Fruit fly (Drosophila melanogaster) whole organism, embryonic: ENCODE measurements around the gene lectin-29Ca.

Experiments used
- CG10267 ChIP-seq: fragments of 200-800 bp; sonication (Bioruptor generic); optimal IDR thresholded peaks from 2 replicates; lab custom pipeline; 2018; ENCODE audit warnings: missing biosample characterization, mild to moderate bottlenecking, missing genetic modification characterization, moderate library complexity
- CG10321 ChIP-seq: fragments of 200-800 bp; sonication (Bioruptor generic); IDR thresholded peaks from 2 replicates; pipeline ENCODE4 v1.3.6; 2022; ENCODE audit warnings: missing biosample characterization, missing genetic modification characterization
- CG10431 ChIP-seq: fragments of 200-800 bp; sonication (Bioruptor generic); optimal IDR thresholded peaks from 3 replicates; lab custom pipeline; 2018; ENCODE audit warnings: missing biosample characterization, mild to moderate bottlenecking, missing genetic modification characterization
- CG11247 ChIP-seq: fragments of 200-800 bp; sonication (Bioruptor generic); IDR thresholded peaks from 2 replicates; pipeline ENCODE4 v1.3.6; 2022; ENCODE audit warnings: missing biosample characterization, missing genetic modification characterization
- CG13424 ChIP-seq: fragments of 200-800 bp; sonication (Bioruptor generic); optimal IDR thresholded peaks from 2 replicates; lab custom pipeline; 2019; ENCODE audit warnings: missing biosample characterization, mild to moderate bottlenecking, missing genetic modification characterization, moderate library complexity
- CG14050 ChIP-seq: fragments of 200-800 bp; sonication (Bioruptor generic); IDR thresholded peaks from 3 replicates; pipeline ENCODE4 v1.3.6; 2022; ENCODE audit warnings: missing biosample characterization, missing genetic modification characterization
- CG14860 ChIP-seq: fragments of 200-800 bp; sonication (Bioruptor generic); IDR thresholded peaks from 3 replicates; pipeline ENCODE4 v1.3.6; 2022; ENCODE audit warnings: missing biosample characterization, missing genetic modification characterization; ENCODE audit not compliant: partially characterized antibody
- CG16863 ChIP-seq: fragments of 200-800 bp; sonication (Bioruptor generic); optimal IDR thresholded peaks from 3 replicates; lab custom pipeline; 2016; ENCODE audit warnings: missing biosample characterization, missing genetic modification characterization
- CG17361 ChIP-seq: fragments of 200-800 bp; sonication (Bioruptor generic); IDR thresholded peaks from 3 replicates; pipeline ENCODE4 v1.3.6; 2022; ENCODE audit warnings: missing biosample characterization, missing genetic modification characterization
- CG17829 ChIP-seq: fragments of 200-800 bp; optimal IDR thresholded peaks from 2 replicates; lab custom pipeline; 2019; ENCODE audit warnings: missing biosample characterization, mild to moderate bottlenecking, missing genetic modification characterization, moderate library complexity
- CG17912 ChIP-seq: fragments of 200-800 bp; sonication (Bioruptor generic); optimal IDR thresholded peaks from 2 replicates; lab custom pipeline; 2018; ENCODE audit warnings: missing biosample characterization, mild to moderate bottlenecking, missing genetic modification characterization
- CG1792 ChIP-seq: fragments of 200-800 bp; sonication (Bioruptor generic); optimal IDR thresholded peaks from 2 replicates; lab custom pipeline; 2016; ENCODE audit warnings: missing biosample characterization, missing genetic modification characterization
- CG2116 ChIP-seq: fragments of 200-800 bp; sonication (Bioruptor generic); optimal IDR thresholded peaks from 3 replicates; lab custom pipeline; 2018; ENCODE audit warnings: missing biosample characterization, mild to moderate bottlenecking, missing genetic modification characterization
- CG2129 ChIP-seq: fragments of 200-800 bp; sonication (Bioruptor generic); IDR thresholded peaks from 2 replicates; pipeline ENCODE4 v1.3.6; 2022; ENCODE audit warnings: missing biosample characterization, missing genetic modification characterization; ENCODE audit not compliant: partially characterized antibody
- CG3838 ChIP-seq: fragments of 200-800 bp; sonication (Bioruptor generic); optimal IDR thresholded peaks from 3 replicates; lab custom pipeline; 2016; ENCODE audit warnings: missing biosample characterization, missing genetic modification characterization
- CG8388 ChIP-seq: fragments of 200-800 bp; sonication (Bioruptor generic); optimal IDR thresholded peaks from 2 replicates; lab custom pipeline; 2019; ENCODE audit warnings: missing biosample characterization, mild to moderate bottlenecking, missing genetic modification characterization, moderate library complexity
- CHES-1-like ChIP-seq: fragments of 200-800 bp; sonication (Bioruptor generic); optimal IDR thresholded peaks from 2 replicates; lab custom pipeline; 2016; ENCODE audit warnings: missing biosample characterization, missing genetic modification characterization
- Chrac-16 ChIP-seq: fragments of 200-800 bp; sonication (Bioruptor generic); optimal IDR thresholded peaks from 3 replicates; lab custom pipeline; 2016; ENCODE audit warnings: missing biosample characterization, missing genetic modification characterization
- Dek ChIP-seq: fragments of 200-800 bp; sonication (Bioruptor generic); optimal IDR thresholded peaks from 3 replicates; lab custom pipeline; 2019; ENCODE audit warnings: missing biosample characterization, mild to moderate bottlenecking, missing genetic modification characterization, moderate library complexity
- Dip3 ChIP-seq: fragments of 200-800 bp; sonication (Bioruptor generic); optimal IDR thresholded peaks from 3 replicates; lab custom pipeline; 2016; ENCODE audit warnings: missing biosample characterization, missing genetic modification characterization
- E2f1 ChIP-seq: fragments of 200-800 bp; sonication (Bioruptor generic); IDR thresholded peaks from 2 replicates; pipeline ENCODE4 v1.3.6; 2022; ENCODE audit warnings: missing biosample characterization, missing genetic modification characterization
- HLH3B ChIP-seq: fragments of 200-800 bp; sonication (Bioruptor generic); IDR thresholded peaks from 2 replicates; pipeline ENCODE4 v1.3.6; 2022; ENCODE audit warnings: missing biosample characterization, missing genetic modification characterization
- Hmx ChIP-seq: fragments of 200-800 bp; sonication (Bioruptor generic); optimal IDR thresholded peaks from 2 replicates; lab custom pipeline; 2016; ENCODE audit warnings: missing biosample characterization, missing genetic modification characterization
- Hr39 ChIP-seq: fragments of >200 bp; optimal IDR thresholded peaks from 2 replicates; lab custom pipeline; 2017
- Mes4 ChIP-seq: fragments of 200-800 bp; sonication (Bioruptor generic); optimal IDR thresholded peaks from 2 replicates; lab custom pipeline; 2016; ENCODE audit warnings: missing biosample characterization, missing genetic modification characterization
- NFAT ChIP-seq: fragments of 200-800 bp; sonication (Bioruptor generic); IDR thresholded peaks from 2 replicates; pipeline ENCODE4 v1.3.6; 2022; ENCODE audit warnings: missing biosample characterization, missing genetic modification characterization
- PHDP ChIP-seq: fragments of 200-800 bp; sonication (Bioruptor generic); optimal IDR thresholded peaks from 3 replicates; lab custom pipeline; 2018; ENCODE audit warnings: missing biosample characterization, mild to moderate bottlenecking, missing genetic modification characterization, moderate library complexity
- Poxn ChIP-seq: fragments of 200-800 bp; sonication (Bioruptor generic); IDR thresholded peaks from 2 replicates; pipeline ENCODE4 v1.3.6; 2022; ENCODE audit warnings: missing biosample characterization, missing genetic modification characterization
- Sox100B ChIP-seq: fragments of 200-800 bp; sonication (Bioruptor generic); optimal IDR thresholded peaks from 3 replicates; lab custom pipeline; 2018; ENCODE audit warnings: missing biosample characterization, mild to moderate bottlenecking, missing genetic modification characterization
- Sox102F ChIP-seq: fragments of 200-800 bp; sonication (Bioruptor generic); optimal IDR thresholded peaks from 2 replicates; lab custom pipeline; 2018; ENCODE audit warnings: missing biosample characterization, mild to moderate bottlenecking, missing genetic modification characterization, moderate library complexity
- ab ChIP-seq: fragments of 200-800 bp; sonication (Bioruptor generic); optimal IDR thresholded peaks from 2 replicates; lab custom pipeline; 2016; ENCODE audit warnings: missing biosample characterization, missing genetic modification characterization
- al ChIP-seq: fragments of 200-800 bp; sonication (Bioruptor generic); IDR thresholded peaks from 2 replicates; pipeline ENCODE4 v1.3.6; 2022; ENCODE audit warnings: missing biosample characterization, missing genetic modification characterization
- bab2 ChIP-seq: fragments of 200-800 bp; sonication (Bioruptor generic); optimal IDR thresholded peaks from 2 replicates; lab custom pipeline; 2016; ENCODE audit warnings: missing biosample characterization, missing genetic modification characterization
- bcd ChIP-seq: fragments of 200-800 bp; sonication (Bioruptor generic); optimal IDR thresholded peaks from 2 replicates; lab custom pipeline; 2017; ENCODE audit warnings: missing biosample characterization, mild to moderate bottlenecking, missing genetic modification characterization
- br ChIP-seq: fragments of >200 bp; optimal IDR thresholded peaks from 2 replicates; lab custom pipeline; 2017
- chinmo ChIP-seq: fragments of 200-800 bp; sonication (Bioruptor generic); IDR thresholded peaks from 4 replicates; pipeline ENCODE4 v1.3.6; 2022; ENCODE audit warnings: missing biosample characterization, missing genetic modification characterization; ENCODE audit not compliant: partially characterized antibody
- dimm ChIP-seq: fragments of 200-800 bp; sonication (Bioruptor generic); IDR thresholded peaks from 2 replicates; pipeline ENCODE4 v1.3.6; 2022; ENCODE audit warnings: missing biosample characterization, missing genetic modification characterization
- dpn ChIP-seq, 2 experiments: fragments of 200-800 bp; sonication (Bioruptor generic); optimal IDR thresholded peaks; 3 replicates each; lab custom pipeline; 2016; ENCODE audit warnings: missing biosample characterization in 2 of 2, missing genetic modification characterization in 2 of 2
- emc ChIP-seq: fragments of 200-800 bp; sonication (Bioruptor generic); optimal IDR thresholded peaks from 2 replicates; lab custom pipeline; 2016; ENCODE audit warnings: missing biosample characterization, missing genetic modification characterization
- gcm2 ChIP-seq: fragments of 200-800 bp; sonication (Bioruptor generic); optimal IDR thresholded peaks from 2 replicates; lab custom pipeline; 2016; ENCODE audit warnings: missing biosample characterization, missing genetic modification characterization
- gem ChIP-seq: fragments of 200-800 bp; sonication (Bioruptor generic); optimal IDR thresholded peaks from 2 replicates; lab custom pipeline; 2019; ENCODE audit warnings: missing biosample characterization, mild to moderate bottlenecking, missing genetic modification characterization, moderate library complexity
- kay ChIP-seq: fragments of 200-800 bp; sonication (Bioruptor generic); optimal IDR thresholded peaks from 2 replicates; lab custom pipeline; 2016; ENCODE audit warnings: missing biosample characterization, missing genetic modification characterization
- klu ChIP-seq: fragments of 200-800 bp; sonication (Bioruptor generic); IDR thresholded peaks from 2 replicates; pipeline ENCODE4 v1.3.6; 2022; ENCODE audit warnings: missing biosample characterization, missing genetic modification characterization
- lab ChIP-seq: fragments of 200-800 bp; sonication (Bioruptor generic); optimal IDR thresholded peaks from 3 replicates; lab custom pipeline; 2017; ENCODE audit warnings: missing biosample characterization, missing genetic modification characterization, mild to moderate bottlenecking, moderate library complexity, missing genetic modification reagents
- lbe ChIP-seq: fragments of 200-800 bp; sonication (Bioruptor generic); optimal IDR thresholded peaks from 2 replicates; lab custom pipeline; 2016; ENCODE audit warnings: missing biosample characterization, mild to moderate bottlenecking, missing genetic modification characterization
- nau ChIP-seq: fragments of 200-800 bp; sonication (Bioruptor generic); optimal IDR thresholded peaks from 3 replicates; lab custom pipeline; 2017; ENCODE audit warnings: missing biosample characterization, mild to moderate bottlenecking, missing genetic modification characterization, missing genetic modification reagents
- nmo ChIP-seq: fragments of 200-800 bp; sonication (Bioruptor generic); optimal IDR thresholded peaks from 2 replicates; lab custom pipeline; 2018; ENCODE audit warnings: missing biosample characterization, mild to moderate bottlenecking, missing genetic modification characterization, moderate library complexity
- nom ChIP-seq: fragments of 200-800 bp; sonication (Bioruptor generic); optimal IDR thresholded peaks from 2 replicates; lab custom pipeline; 2017; ENCODE audit warnings: missing biosample characterization, missing genetic modification characterization, mild to moderate bottlenecking, moderate library complexity, missing genetic modification reagents
- pho ChIP-seq: fragments of 200-800 bp; sonication (Bioruptor generic); optimal IDR thresholded peaks from 2 replicates; lab custom pipeline; 2016; ENCODE audit warnings: missing biosample characterization, missing genetic modification characterization
- sr ChIP-seq: fragments of 200-800 bp; sonication (Bioruptor generic); IDR thresholded peaks from 3 replicates; pipeline ENCODE4 v1.3.6; 2022; ENCODE audit warnings: missing biosample characterization, missing genetic modification characterization
- tio ChIP-seq: fragments of 200-800 bp; sonication (Bioruptor generic); optimal IDR thresholded peaks from 2 replicates; lab custom pipeline; 2017; ENCODE audit warnings: missing biosample characterization, missing genetic modification characterization, inconsistent platforms
- wdn ChIP-seq: fragments of 200-800 bp; sonication (Bioruptor generic); IDR thresholded peaks from 2 replicates; pipeline ENCODE4 v1.3.6; 2022; ENCODE audit warnings: missing biosample characterization, missing genetic modification characterization

lectin-29Ca gene

DNA sequence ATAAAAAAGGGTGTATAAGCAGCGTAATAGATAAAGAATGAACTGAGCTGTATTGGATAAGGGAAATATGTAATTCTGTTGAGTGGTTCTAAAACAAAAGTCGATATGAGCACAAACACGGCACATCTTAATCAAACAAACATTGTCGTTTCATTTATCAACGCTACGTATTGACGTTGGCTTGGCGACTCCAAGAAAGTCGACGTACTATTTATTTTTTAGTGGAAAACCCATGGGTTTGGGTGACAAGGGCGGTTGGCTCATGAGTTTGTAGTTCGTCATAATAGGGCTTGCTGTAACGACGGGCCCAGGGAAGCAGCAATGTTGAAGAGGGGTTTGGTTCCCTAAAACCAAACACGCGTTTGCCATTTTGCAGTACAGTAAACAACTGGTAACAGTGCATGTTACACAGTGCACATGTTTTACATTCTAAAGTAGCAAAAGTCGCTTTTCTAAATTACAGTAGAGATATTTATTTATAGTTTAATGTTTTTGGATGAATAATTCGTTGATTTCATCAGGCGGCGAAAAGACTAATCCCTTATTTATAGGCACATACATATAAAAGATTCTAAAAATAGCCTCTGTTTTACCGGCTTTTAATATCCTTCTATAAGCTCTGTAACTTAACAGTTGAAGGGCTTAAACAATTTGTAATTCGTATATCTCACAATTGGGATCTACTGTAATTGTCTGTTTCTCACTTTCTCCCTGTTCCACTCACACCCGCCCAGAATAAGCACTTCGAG is 32.7 kb downstream of the lectin-29Ca start (continued):
- TF ChIP-seq dpn (GFP tag; optimal IDR thresholded peaks at IDR 0.05; lab: Kevin White, UChicago) (no peak), kay (GFP tag; lab: Kevin White, UChicago) (no peak), bcd (no peak), tio (GFP tag; lab: Kevin White, UChicago) (no peak), CG10267 (tag; lab: Kevin White, UChicago) (peak; percentile 15), ab (GFP tag; lab: Kevin White, UChicago) (no peak), CG2129 (GFP tag; lab: Robert Waterston, UW) (no peak), Hmx (GFP tag; lab: Kevin White, UChicago) (peak; percentile 19), PHDP (tag; lab: Kevin White, UChicago) (no peak), klu (GFP tag; lab: Robert Waterston, UW) (no peak), bab2 (GFP tag; lab: Kevin White, UChicago) (no peak), CG17829 (tag; lab: Kevin White, UChicago) (no peak), Poxn (GFP tag; lab: Robert Waterston, UW) (no peak), NFAT (GFP tag; lab: Robert Waterston, UW) (no peak), Dip3 (GFP tag; lab: Kevin White, UChicago) (peak; percentile 26), CG2116 (GFP tag; lab: Kevin White, UChicago) (no peak), Mes4 (no peak), HLH3B (GFP tag; lab: Robert Waterston, UW) (no peak), CHES-1-like (peak; percentile 10), Sox100B (GFP tag; lab: Kevin White, UChicago) (peak; percentile 10), wdn (no peak), CG11247 (GFP tag; lab: Robert Waterston, UW) (no peak), Chrac-16 (GFP tag; lab: Kevin White, UChicago) (peak; percentile 10), al (GFP tag; lab: Robert Waterston, UW) (no peak), CG14860 (GFP tag; lab: Robert Waterston, UW) (no peak), CG17912 (no peak), nom (GFP tag; lab: Kevin White, UChicago) (peak; percentile 2), CG1792 (GFP tag; lab: Kevin White, UChicago) (no peak), pho (GFP tag; lab: Kevin White, UChicago) (peak; percentile 15), CG17361 (GFP tag; lab: Robert Waterston, UW) (peak; percentile 35; the same call in 2 of the 3 replicates), CG8388 (GFP tag; lab: Kevin White, UChicago) (no peak), CG10431 (GFP tag; lab: Kevin White, UChicago) (no peak), gcm2 (no peak), lbe (peak; percentile 26), nau (GFP tag; lab: Kevin White, UChicago) (no peak), emc (GFP tag; lab: Kevin White, UChicago) (no peak)
- TF ChIP-seq, all 482 proteins: peak for 77

DNA sequence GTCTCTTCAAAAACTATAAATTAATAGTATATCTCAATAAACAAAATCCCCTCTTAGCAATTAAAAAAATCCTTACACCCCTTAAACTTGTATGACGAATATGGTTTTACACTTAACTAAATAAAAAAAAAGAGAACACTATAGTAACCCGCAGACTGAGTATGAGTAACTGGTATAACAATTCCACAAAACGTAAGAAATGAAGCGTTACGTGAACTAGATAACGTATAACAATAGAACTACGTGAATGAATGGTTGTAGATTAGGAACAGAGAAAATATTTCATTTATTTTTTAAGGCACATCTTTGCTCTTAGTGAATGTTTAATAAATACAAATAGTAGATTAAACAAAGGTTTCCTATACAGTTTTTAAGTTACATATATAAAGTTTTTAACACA is 38.7 kb downstream of the lectin-29Ca start:
- TF ChIP-seq lab (GFP tag; lab: Kevin White, UChicago), result no peak
- no peak for TF ChIP-seq Hr39 (lab: Kevin White, UChicago)
- no peak for TF ChIP-seq CG3838 (GFP tag; lab: Kevin White, UChicago)
- TF ChIP-seq chinmo, result 0 out of 4 replicates have a peak, but pooled peaks have one; percentile 46
- no peak for TF ChIP-seq E2f1 (GFP tag; lab: Robert Waterston, UW)
- peak; percentile 35 for TF ChIP-seq kay (GFP tag; lab: Kevin White, UChicago)
- no peak for TF ChIP-seq CG14050
- no peak for TF ChIP-seq Sox102F (GFP tag; lab: Kevin White, UChicago)
- no peak for TF ChIP-seq br
- TF ChIP-seq CG16863 (GFP tag; lab: Kevin White, UChicago), result no peak
- TF ChIP-seq nmo, result no peak
- TF ChIP-seq Dek, result no peak
- TF ChIP-seq sr (GFP tag; lab: Robert Waterston, UW), result no peak
- TF ChIP-seq CG13424 (tag; lab: Kevin White, UChicago), result no peak
- no peak for TF ChIP-seq gem
- TF ChIP-seq CG10321 (GFP tag; lab: Robert Waterston, UW), result 0 out of 2 replicates have a peak, but pooled peaks have one; percentile 29
- TF ChIP-seq dimm, result no peak
